Worm (Caenorhabditis elegans): ENCODE data around the gene T20D4.19.
A peak's percentile ranks its signal among the peaks of the same experiment; 100 is the strongest.

Gene T20D4.19

ce11 chrV:3431535-3431990 lies at the start of gene T20D4.19, which contains the start of gene srj-9:
TSS of gene T20D4.19 (minus strand) at chrV:3431635.
TSS of gene srj-9 (plus strand) at chrV:3431940.
- TF ChIP-seq madf-3 (GFP tag; IDR thresholded peaks at IDR 0.05) = 0 out of 2 replicates have a peak, but pooled peaks have one; percentile 51
- TF ChIP-seq F57A8.1 (GFP tag; optimal IDR thresholded peaks at IDR 0.05) = no peak

ce11 chrV:3480346-3480745 lies 48.9 kb upstream of the T20D4.19 start, which contains the start of gene srbc-30:
TSS of gene srbc-30 (minus strand) at chrV:3480446.
- no peak for TF ChIP-seq ztf-3 (GFP tag; optimal IDR thresholded peaks at IDR 0.05)
- no peak for TF ChIP-seq egl-44 (GFP tag; IDR thresholded peaks at IDR 0.05)
- TF ChIP-seq egl-18 (GFP tag; IDR thresholded peaks at IDR 0.05) = no peak
- TF ChIP-seq tlf-1 (GFP tag; optimal IDR thresholded peaks at IDR 0.05) = no peak
- TF ChIP-seq sdz-38 (tag; optimal IDR thresholded peaks at IDR 0.05) = no peak
- TF ChIP-seq mel-28 (tag; optimal IDR thresholded peaks at IDR 0.05; ENCODE audit: borderline replicate concordance) = no peak
- no peak for TF ChIP-seq cebp-2 (GFP tag; IDR thresholded peaks at IDR 0.05)
- TF ChIP-seq F55B11.4 (tag; optimal IDR thresholded peaks at IDR 0.05; ENCODE audit: borderline replicate concordance, insufficient read depth) = no peak
- TF ChIP-seq ccch-3 (GFP tag; optimal IDR thresholded peaks at IDR 0.05) = no peak
- no peak for TF ChIP-seq hmg-1.2 (GFP tag; IDR thresholded peaks at IDR 0.05)
- TF ChIP-seq him-1 (tag; optimal IDR thresholded peaks at IDR 0.05) = no peak
- TF ChIP-seq mes-4 (tag; optimal IDR thresholded peaks at IDR 0.05) = no peak
- TF ChIP-seq aptf-3 (GFP tag; IDR thresholded peaks at IDR 0.05) = no peak
- TF ChIP-seq ztf-25 (GFP tag; IDR thresholded peaks at IDR 0.05) = no peak
- no peak for TF ChIP-seq ztf-18 (tag; optimal IDR thresholded peaks at IDR 0.05)
- TF ChIP-seq F37B4.10 (GFP tag; IDR thresholded peaks at IDR 0.05) = no peak
- TF ChIP-seq lin-26 (GFP tag; IDR thresholded peaks at IDR 0.05) = no peak
- no peak for TF ChIP-seq nhr-27 (tag; optimal IDR thresholded peaks at IDR 0.05)
- TF ChIP-seq lir-1 (GFP tag; conservative IDR thresholded peaks at IDR 0.05) = no peak
- no peak for TF ChIP-seq T07F8.4 (tag; optimal IDR thresholded peaks at IDR 0.05)

- TF ChIP-seq K12H6.12 (tag; optimal IDR thresholded peaks at IDR 0.05) (no peak), B0035.1 (tag; optimal IDR thresholded peaks at IDR 0.05) (no peak), lin-35 (GFP tag; optimal IDR thresholded peaks at IDR 0.05) (no peak), akir-1 (GFP tag; optimal IDR thresholded peaks at IDR 0.05) (no peak), cebp-1 (GFP tag; IDR thresholded peaks at IDR 0.05) (no peak), cebp-1 (tag; optimal IDR thresholded peaks at IDR 0.05) (no peak), D2030.7 (GFP tag; IDR thresholded peaks at IDR 0.05) (no peak), cebp-2 (GFP tag; IDR thresholded peaks at IDR 0.05) (no peak), hlh-26 (GFP tag; conservative IDR thresholded peaks at IDR 0.05) (no peak), B0019.2 (GFP tag; conservative IDR thresholded peaks at IDR 0.05) (no peak), nhr-80 (tag; optimal IDR thresholded peaks at IDR 0.05) (no peak), K11D2.4 (GFP tag; IDR thresholded peaks at IDR 0.05) (no peak), madf-6 (GFP tag; IDR thresholded peaks at IDR 0.05) (no peak), nfya-1 (tag; optimal IDR thresholded peaks at IDR 0.05; ENCODE audit: borderline replicate concordance, insufficient read depth) (no peak), snpc-4 (GFP tag; optimal IDR thresholded peaks at IDR 0.05) (no peak), snpc-4 (tag; optimal IDR thresholded peaks at IDR 0.05) (no peak), Y67H2A.10 (GFP tag; conservative IDR thresholded peaks at IDR 0.05) (no peak), lir-1 (GFP tag; conservative IDR thresholded peaks at IDR 0.05) (no peak), bed-2 (GFP tag; IDR thresholded peaks at IDR 0.05) (no peak)
Measured at ce11 chrV:3477496-3477895, 46.1 kb upstream of the T20D4.19 start, which contains the start of gene srbc-31. TSS of gene srbc-31 (minus strand) at chrV:3477596.

All from whole organism, young adult.